Fruit fly (Drosophila melanogaster) whole organism, wandering third instar larva: Measurements from ENCODE around the gene Uch.
A peak's percentile ranks its signal among the peaks of the same experiment; 100 is the strongest.

Experiments
- Abd-B ChIP-seq: fragments of >200 bp; optimal IDR thresholded peaks from 2 replicates; lab custom pipeline; 2017; ENCODE audit warnings: missing biosample characterization, missing genetic modification characterization
- CG32264 ChIP-seq: fragments of 200-800 bp; sonication (Bioruptor generic); optimal IDR thresholded peaks from 2 replicates; lab custom pipeline; 2016; ENCODE audit warnings: missing biosample characterization, missing genetic modification characterization
- CG9705 ChIP-seq: fragments of 200-800 bp; sonication (Bioruptor generic); optimal IDR thresholded peaks from 2 replicates; lab custom pipeline; 2018; ENCODE audit warnings: missing biosample characterization, mild to moderate bottlenecking, missing genetic modification characterization
- CrebA ChIP-seq: fragments of 200-800 bp; sonication (Bioruptor generic); optimal IDR thresholded peaks from 2 replicates; lab custom pipeline; 2016; ENCODE audit warnings: missing biosample characterization, mild to moderate bottlenecking, missing genetic modification characterization, borderline replicate concordance
- Dif ChIP-seq: fragments of 200-275, 200-300 bp; sonication (Bioruptor generic); optimal IDR thresholded peaks from 2 replicates; lab custom pipeline; 2018; ENCODE audit warnings: missing biosample characterization, missing genetic modification characterization; ENCODE audit not compliant: partially characterized antibody
- GATAd ChIP-seq: sonication (Bioruptor generic); optimal IDR thresholded peaks from 2 replicates; lab custom pipeline; 2016; ENCODE audit warnings: missing biosample characterization, missing genetic modification characterization
- HLH106 ChIP-seq: fragments of 200-800 bp; optimal IDR thresholded peaks from 3 replicates; lab custom pipeline; 2019; ENCODE audit warnings: missing biosample characterization, mild to moderate bottlenecking, missing genetic modification characterization, moderate library complexity
- Hnf4 ChIP-seq: fragments of 200-800 bp; sonication (Bioruptor generic); optimal IDR thresholded peaks from 2 replicates; lab custom pipeline; 2016; ENCODE audit warnings: missing biosample characterization, mild to moderate bottlenecking, missing genetic modification characterization
- Hr78 ChIP-seq: fragments of >200 bp; optimal IDR thresholded peaks from 2 replicates; lab custom pipeline; 2017; ENCODE audit warnings: missing biosample characterization, missing genetic modification characterization
- Hr83 ChIP-seq: fragments of 200-300 bp; sonication (Bioruptor generic); optimal IDR thresholded peaks from 2 replicates; lab custom pipeline; 2016; ENCODE audit warnings: missing biosample characterization, mild to moderate bottlenecking, missing genetic modification characterization, moderate library complexity; ENCODE audit not compliant: poor library complexity, severe bottlenecking
- Mio ChIP-seq: sonication (Bioruptor generic); optimal IDR thresholded peaks from 2 replicates; lab custom pipeline; 2016; ENCODE audit warnings: missing biosample characterization, missing genetic modification characterization
- Myc ChIP-seq: fragments of >200 bp; optimal IDR thresholded peaks from 2 replicates; lab custom pipeline; 2017
- N ChIP-seq: fragments of >200 bp; optimal IDR thresholded peaks from 2 replicates; lab custom pipeline; 2018; ENCODE audit warnings: missing biosample characterization, missing external identifiers, missing genetic modification characterization
- OdsH ChIP-seq: fragments of 200-800 bp; sonication (Bioruptor generic); optimal IDR thresholded peaks from 2 replicates; lab custom pipeline; 2016; ENCODE audit warnings: missing biosample characterization, mild to moderate bottlenecking, missing genetic modification characterization
- Rel ChIP-seq, 2 experiments: fragments of 200-800 bp; sonication (Bioruptor generic) in 1 of 2; optimal IDR thresholded peaks; 2 replicates in 1 of 2; 3 replicates in 1 of 2; lab custom pipeline; 2016 to 2019; ENCODE audit warnings: mild to moderate bottlenecking in 2 of 2, missing biosample characterization in 2 of 2, missing genetic modification characterization in 2 of 2, moderate library complexity in 1 of 2
- Sp1 ChIP-seq: fragments of 200-800 bp; sonication (Bioruptor generic); optimal IDR thresholded peaks from 3 replicates; lab custom pipeline; 2019; ENCODE audit warnings: missing biosample characterization, mild to moderate bottlenecking, missing genetic modification characterization, moderate library complexity
- Vsx2 ChIP-seq: fragments of 200-300, 225-300 bp; sonication (Bioruptor generic); optimal IDR thresholded peaks from 2 replicates; lab custom pipeline; 2018; ENCODE audit warnings: missing biosample characterization, missing genetic modification characterization; ENCODE audit not compliant: partially characterized antibody
- br ChIP-seq: fragments of 200-800 bp; sonication (Bioruptor generic); optimal IDR thresholded peaks from 2 replicates; lab custom pipeline; 2016; ENCODE audit warnings: missing biosample characterization, missing genetic modification characterization
- brk ChIP-seq: fragments of 200-800 bp; sonication (Bioruptor generic); optimal IDR thresholded peaks from 2 replicates; lab custom pipeline; 2016; ENCODE audit warnings: missing biosample characterization, mild to moderate bottlenecking, missing genetic modification characterization
- dl ChIP-seq, 2 experiments: fragments of 175-275, 200-275 bp in 1 of 2; fragments of 200-275 bp in 1 of 2; sonication (Bioruptor generic); optimal IDR thresholded peaks; lab custom pipeline; 2018; ENCODE audit warnings: mild to moderate bottlenecking in 2 of 2, missing biosample characterization in 2 of 2, missing genetic modification characterization in 2 of 2, moderate library complexity in 2 of 2; ENCODE audit not compliant: partially characterized antibody in 2 of 2, insufficient read depth in 1 of 2
- dsf ChIP-seq: sonication (Bioruptor generic); optimal IDR thresholded peaks from 2 replicates; lab custom pipeline; 2016; ENCODE audit warnings: missing biosample characterization, missing genetic modification characterization, borderline replicate concordance
- ey ChIP-seq: fragments of 200-800 bp; sonication (Bioruptor generic); optimal IDR thresholded peaks from 2 replicates; lab custom pipeline; 2016; ENCODE audit warnings: missing biosample characterization, missing genetic modification characterization
- foxo ChIP-seq, 2 experiments: fragments of 200-800 bp; sonication (Bioruptor generic); optimal IDR thresholded peaks; 2 replicates in 1 of 2; 3 replicates in 1 of 2; lab custom pipeline; 2016 to 2017; ENCODE audit warnings: missing biosample characterization in 2 of 2, missing genetic modification characterization in 2 of 2
- fru ChIP-seq: fragments of 200-800 bp; sonication (Bioruptor generic); optimal IDR thresholded peaks from 3 replicates; lab custom pipeline; 2016; ENCODE audit warnings: missing biosample characterization, mild to moderate bottlenecking, missing genetic modification characterization
- h ChIP-seq: fragments of 200-800 bp; sonication (Bioruptor generic); optimal IDR thresholded peaks from 3 replicates; lab custom pipeline; 2016; ENCODE audit warnings: missing biosample characterization, mild to moderate bottlenecking, missing genetic modification characterization
- jim ChIP-seq: fragments of 175-275, 200-325 bp; sonication (Bioruptor generic); optimal IDR thresholded peaks from 2 replicates; lab custom pipeline; 2016; ENCODE audit warnings: missing biosample characterization, mild to moderate bottlenecking, missing genetic modification characterization
- pan ChIP-seq: fragments of >200 bp; optimal IDR thresholded peaks from 2 replicates; lab custom pipeline; 2017
- psq ChIP-seq: fragments of 200-800 bp; sonication (Bioruptor generic); optimal IDR thresholded peaks from 3 replicates; lab custom pipeline; 2017; ENCODE audit warnings: missing biosample characterization, mild to moderate bottlenecking, missing genetic modification characterization, moderate library complexity
- rgr ChIP-seq: fragments of 200-800 bp; sonication (Bioruptor generic); optimal IDR thresholded peaks from 3 replicates; lab custom pipeline; 2016; ENCODE audit warnings: missing biosample characterization, mild to moderate bottlenecking, missing genetic modification characterization
- sage ChIP-seq: fragments of 200-800 bp; sonication (Bioruptor generic); optimal IDR thresholded peaks from 2 replicates; lab custom pipeline; 2016; ENCODE audit warnings: missing biosample characterization, mild to moderate bottlenecking, missing genetic modification characterization
- sv ChIP-seq: fragments of 200-800 bp; sonication (Bioruptor generic); optimal IDR thresholded peaks from 3 replicates; lab custom pipeline; 2016; ENCODE audit warnings: missing biosample characterization, missing genetic modification characterization
- tai ChIP-seq: sonication (Bioruptor generic); optimal IDR thresholded peaks from 2 replicates; lab custom pipeline; 2016; ENCODE audit warnings: missing biosample characterization, missing genetic modification characterization
- woc ChIP-seq: sonication (Bioruptor generic); optimal IDR thresholded peaks from 2 replicates; lab custom pipeline; 2016; ENCODE audit warnings: missing biosample characterization, mild to moderate bottlenecking, missing genetic modification characterization

Gene Uch

dm6 chr2L:2220573-2221332 lies 6.7 kb upstream of the Uch start, which contains the start of gene papi:
papi (plus strand) TSS chr2L:2220748.
- TF ChIP-seq Rel (GFP tag; optimal IDR thresholded peaks at IDR 0.05; lab: Kevin White, UChicago) (no peak), Rel (tag; optimal IDR thresholded peaks at IDR 0.05; lab: Kevin White, UChicago) (peak; percentile 68), rgr (GFP tag; lab: Kevin White, UChicago) (peak; percentile 66), Myc (lab: Kevin White, UChicago) (no peak)

dm6 chr2L:2217067-2217684 lies 3.2 kb upstream of the Uch start, which contains the start of the genes CG15386, CG42371 and mio:
CG15386 (minus strand) TSS chr2L:2217246.
CG42371 (minus strand) TSS chr2L:2217246.
mio (plus strand) TSS chr2L:2217290.
- TF ChIP-seq rgr (GFP tag; lab: Kevin White, UChicago) (peak; percentile 52), N (GFP tag; lab: Kevin White, UChicago) (no peak), ey (peak; percentile 5), psq (GFP tag; lab: Kevin White, UChicago) (peak; percentile 5), Hr83 (GFP tag; lab: Kevin White, UChicago) (peak; percentile 83), Hr78 (GFP tag; lab: Kevin White, UChicago) (no peak), fru (GFP tag; lab: Kevin White, UChicago) (no peak), tai (GFP tag; lab: Kevin White, UChicago) (no peak), Myc (lab: Kevin White, UChicago) (no peak), CrebA (GFP tag; lab: Kevin White, UChicago) (no peak), sage (GFP tag; lab: Kevin White, UChicago) (no peak), br (GFP tag; lab: Kevin White, UChicago) (peak; percentile 55), sv (no peak), HLH106 (tag; lab: Kevin White, UChicago) (no peak), Sp1 (peak; percentile 32), Abd-B (GFP tag; lab: Kevin White, UChicago) (no peak), dsf (GFP tag; lab: Kevin White, UChicago) (no peak), Rel (GFP tag; optimal IDR thresholded peaks at IDR 0.05; lab: Kevin White, UChicago) (no peak), Rel (tag; optimal IDR thresholded peaks at IDR 0.05; lab: Kevin White, UChicago) (peak; percentile 86), Vsx2 (GFP tag; lab: Kevin White, UChicago) (no peak), h (peak; percentile 40), woc (GFP tag; lab: Kevin White, UChicago) (no peak), Hnf4 (GFP tag; lab: Kevin White, UChicago) (no peak), Dif (GFP tag; lab: Kevin White, UChicago) (peak; percentile 8), pan (lab: Kevin White, UChicago) (no peak), GATAd (GFP tag; lab: Kevin White, UChicago) (no peak), foxo (GFP tag; optimal IDR thresholded peaks at IDR 0.05; lab: Kevin White, UChicago) (peak in 1 of 2 experiments; percentile 41), CG32264 (no peak), dl (GFP tag; optimal IDR thresholded peaks at IDR 0.05; lab: Kevin White, UChicago; ENCODE audit: insufficient read depth in 1 of 2, partially characterized antibody in 2 of 2) (peak in 1 of 2 experiments; percentile 22), CG9705 (GFP tag; lab: Kevin White, UChicago) (no peak), Mio (GFP tag; lab: Kevin White, UChicago) (no peak), OdsH (GFP tag; lab: Kevin White, UChicago) (peak; percentile 14), jim (GFP tag; lab: Kevin White, UChicago) (peak; percentile 70), brk (GFP tag; lab: Kevin White, UChicago) (no peak)

- TF ChIP-seq Sp1, result peak; percentile 50
- TF ChIP-seq rgr (GFP tag; lab: Kevin White, UChicago), result peak; percentile 7
- TF ChIP-seq dl (GFP tag; optimal IDR thresholded peaks at IDR 0.05; lab: Kevin White, UChicago; ENCODE audit: insufficient read depth in 1 of 2, partially characterized antibody in 2 of 2), result no peak
- no peak for TF ChIP-seq Rel (GFP tag; optimal IDR thresholded peaks at IDR 0.05; lab: Kevin White, UChicago)
- TF ChIP-seq Rel (tag; optimal IDR thresholded peaks at IDR 0.05; lab: Kevin White, UChicago), result peak; percentile 86
Measured at dm6 chr2L:2216065-2216464, 2.1 kb upstream of the Uch start, which contains the start of gene daed. daed (minus strand) TSS chr2L:2216311.
